Worm (Caenorhabditis elegans) whole organism, L3 larva: ENCODE data around the gene srj-29.

Experiments
- elt-3 ChIP-seq, 3 experiments: fragments of 150-350 bp in 1 of 3; sonication (generic microtip) in 2 of 3; optimal IDR thresholded peaks; 2 replicates in 2 of 3; 4 replicates in 1 of 3; lab custom pipeline; 2014 to 2017; ENCODE audit warnings: missing biosample characterization in 3 of 3, missing genetic modification characterization in 3 of 3
- fkh-10 ChIP-seq: sonication (generic microtip); optimal IDR thresholded peaks from 2 replicates; lab custom pipeline; 2017; ENCODE audit warnings: missing biosample characterization, missing genetic modification reagents, missing genetic modification characterization
- nfya-1 ChIP-seq: sonication (generic microtip); optimal IDR thresholded peaks from 2 replicates; lab custom pipeline; 2017; ENCODE audit warnings: missing genetic modification characterization, mild to moderate bottlenecking, missing compliant biosample characterization, antibody characterized with exemption, moderate library complexity; ENCODE audit not compliant: insufficient read depth
- nhr-12 ChIP-seq: fragments of 150-350 bp; optimal IDR thresholded peaks from 2 replicates; lab custom pipeline; 2014; ENCODE audit warnings: missing biosample characterization, missing genetic modification characterization
- nhr-23 ChIP-seq: fragments of 150-350 bp; optimal IDR thresholded peaks from 2 replicates; lab custom pipeline; 2014; ENCODE audit warnings: missing biosample characterization, missing genetic modification reagents, missing genetic modification characterization
- nhr-25 ChIP-seq: sonication (generic microtip); optimal IDR thresholded peaks from 2 replicates; lab custom pipeline; 2017; ENCODE audit warnings: missing biosample characterization, missing genetic modification characterization
- nhr-28 ChIP-seq: fragments of 150-350 bp; optimal IDR thresholded peaks from 2 replicates; lab custom pipeline; 2014; ENCODE audit warnings: missing biosample characterization, missing genetic modification characterization
- pha-4 ChIP-seq: fragments of 150-350 bp; optimal IDR thresholded peaks from 2 replicates; lab custom pipeline; 2014; ENCODE audit warnings: missing biosample characterization, missing genetic modification reagents, missing genetic modification characterization
- snpc-4 ChIP-seq: fragments of 150-350 bp; optimal IDR thresholded peaks from 2 replicates; lab custom pipeline; 2014; ENCODE audit warnings: missing biosample characterization, missing genetic modification characterization
- unc-39 ChIP-seq: sonication (generic microtip); optimal IDR thresholded peaks from 4 replicates; lab custom pipeline; 2017; ENCODE audit warnings: missing biosample characterization, missing genetic modification characterization
- ztf-11 ChIP-seq: fragments of 150-350 bp; optimal IDR thresholded peaks from 2 replicates; lab custom pipeline; 2014; ENCODE audit warnings: missing biosample characterization, missing genetic modification characterization

ce11 chrV:16062788-16063187, 12.7 kb upstream of the srj-29 start, which contains the start of gene F14H3.14:
- TF ChIP-seq fkh-10 (GFP tag; lab: Kevin White, UChicago) (no peak), snpc-4 (tag; lab: Kevin White, UChicago) (no peak), unc-39 (tag; lab: Kevin White, UChicago) (no peak), nhr-12 (tag; lab: Kevin White, UChicago) (no peak), elt-3 (tag; optimal IDR thresholded peaks at IDR 0.05; lab: Kevin White, UChicago) (no peak), nhr-23 (tag; lab: Kevin White, UChicago) (no peak), pha-4 (tag; lab: Kevin White, UChicago) (no peak), nhr-25 (tag; lab: Kevin White, UChicago) (no peak), nfya-1 (no peak), ztf-11 (tag; lab: Kevin White, UChicago) (no peak), nhr-28 (tag; lab: Kevin White, UChicago) (no peak)
